Fruit fly (Drosophila melanogaster): ENCODE data around the gene CG3632.

DNA sequence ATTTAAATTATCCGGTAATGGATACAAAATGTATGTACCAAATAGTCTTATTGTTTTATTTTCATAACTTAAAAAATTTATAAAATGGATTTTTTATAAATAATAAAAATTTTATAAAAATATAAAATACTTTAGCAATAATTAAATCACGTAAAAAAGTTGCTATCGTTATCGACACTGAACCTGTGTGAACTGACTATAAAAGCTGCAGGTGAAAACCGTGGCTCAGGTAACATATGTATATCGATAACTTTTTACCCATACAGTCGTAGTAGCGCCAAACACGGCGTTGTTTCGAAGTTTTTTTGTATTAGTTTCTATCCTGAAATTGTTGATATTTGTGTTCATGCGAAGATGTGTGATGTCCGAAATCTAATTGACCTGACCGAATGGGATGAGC, 7.2 kb downstream of the CG3632 start, which contains the start of gene CG3679:
- no peak for TF ChIP-seq psq (optimal IDR thresholded peaks at IDR 0.05)
- no peak for TF ChIP-seq pan (optimal IDR thresholded peaks at IDR 0.05)
- no peak for TF ChIP-seq usp (GFP tag; optimal IDR thresholded peaks at IDR 0.05)
- TF ChIP-seq EcR (GFP tag; optimal IDR thresholded peaks at IDR 0.05), result no peak
- TF ChIP-seq Dll (optimal IDR thresholded peaks at IDR 0.05), result no peak
- no peak for TF ChIP-seq CG8478 (optimal IDR thresholded peaks at IDR 0.05)

All from whole organism.